Worm (Caenorhabditis elegans): ENCODE data around the gene aldo-2.

aldo-2 gene

ce11 chrIII:5846412-5846811 lies 30.0 kb downstream of the aldo-2 start:
- TF ChIP-seq alr-1 (tag; optimal IDR thresholded peaks at IDR 0.05; ENCODE audit: borderline replicate concordance) (no peak), lin-15B (tag; optimal IDR thresholded peaks at IDR 0.05) (no peak), grh-1 (GFP tag; IDR thresholded peaks at IDR 0.05) (no peak), mep-1 (tag; optimal IDR thresholded peaks at IDR 0.05) (no peak), lin-35 (GFP tag; optimal IDR thresholded peaks at IDR 0.05) (no peak), efl-1 (optimal IDR thresholded peaks at IDR 0.05) (no peak), efl-1 (GFP tag; optimal IDR thresholded peaks at IDR 0.05 in 1 of 2) (peak in 1 of 2 experiments; percentile 27), nhr-47 (tag; optimal IDR thresholded peaks at IDR 0.05) (peak; percentile 11), nhr-71 (tag; optimal IDR thresholded peaks at IDR 0.05) (peak; percentile 20), lin-14 (GFP tag; optimal IDR thresholded peaks at IDR 0.05) (peak; percentile 77), fkh-10 (GFP tag; optimal IDR thresholded peaks at IDR 0.05) (peak; percentile 78), lsy-2 (tag; optimal IDR thresholded peaks at IDR 0.05) (peak in 1 of 2 experiments; percentile 5), lir-3 (tag; optimal IDR thresholded peaks at IDR 0.05; ENCODE audit: poor library complexity) (no peak), hlh-17 (GFP tag; optimal IDR thresholded peaks at IDR 0.05; ENCODE audit: borderline replicate concordance) (no peak), ceh-82 (tag; optimal IDR thresholded peaks at IDR 0.05) (peak in 1 of 3 experiments; percentile 38), nhr-90 (tag; optimal IDR thresholded peaks at IDR 0.05; ENCODE audit: poor library complexity) (no peak), ets-5 (GFP tag; IDR thresholded peaks at IDR 0.05) (no peak), unc-30 (tag; optimal IDR thresholded peaks at IDR 0.05) (no peak)

- TF ChIP-seq isw-1 (GFP tag; IDR thresholded peaks at IDR 0.05) = peak; percentile 51
- peak; percentile 72 for TF ChIP-seq dsc-1 (tag; optimal IDR thresholded peaks at IDR 0.05)
- peak; percentile 58 for TF ChIP-seq xbp-1 (tag; optimal IDR thresholded peaks at IDR 0.05)
- TF ChIP-seq lir-3 (tag; optimal IDR thresholded peaks at IDR 0.05; ENCODE audit: poor library complexity) = no peak
- no peak for TF ChIP-seq Y116A8C.19 (tag; optimal IDR thresholded peaks at IDR 0.05; ENCODE audit: borderline replicate concordance)
- peak; percentile 54 for TF ChIP-seq efl-1 (optimal IDR thresholded peaks at IDR 0.05)
- TF ChIP-seq efl-1 (GFP tag; optimal IDR thresholded peaks at IDR 0.05 in 1 of 2) = peak; percentile 33 to 74
- TF ChIP-seq unc-62 (GFP tag; optimal IDR thresholded peaks at IDR 0.05) = no peak
- peak in 1 of 2 experiments; percentile 56 for TF ChIP-seq lin-35 (GFP tag; optimal IDR thresholded peaks at IDR 0.05)
- no peak for TF ChIP-seq alr-1 (tag; optimal IDR thresholded peaks at IDR 0.05; ENCODE audit: borderline replicate concordance)
- no peak for TF ChIP-seq hlh-4 (tag; optimal IDR thresholded peaks at IDR 0.05)
- TF ChIP-seq ets-5 (GFP tag; IDR thresholded peaks at IDR 0.05) = no peak
- peak; percentile 82 for TF ChIP-seq mep-1 (tag; optimal IDR thresholded peaks at IDR 0.05)
- peak; percentile 51 for TF ChIP-seq irx-1 (tag; optimal IDR thresholded peaks at IDR 0.05)
- 0 out of 2 replicates have a peak, but pooled peaks have one; percentile 26 for TF ChIP-seq ceh-88 (GFP tag; IDR thresholded peaks at IDR 0.05)
- TF ChIP-seq tbx-2 (tag; optimal IDR thresholded peaks at IDR 0.05) = peak; percentile 62
- TF ChIP-seq mdl-1 (tag; optimal IDR thresholded peaks at IDR 0.05) = peak; percentile 66 to 80
- TF ChIP-seq zip-4 (GFP tag; optimal IDR thresholded peaks at IDR 0.05) = no peak
- no peak for TF ChIP-seq sptf-1 (tag; optimal IDR thresholded peaks at IDR 0.05)
- peak; percentile 75 for TF ChIP-seq snu-23 (GFP tag; optimal IDR thresholded peaks at IDR 0.05)
- no peak for TF ChIP-seq aha-1 (tag; optimal IDR thresholded peaks at IDR 0.05)
- TF ChIP-seq fkh-8 (tag; optimal IDR thresholded peaks at IDR 0.05) = peak; percentile 93
- no peak for TF ChIP-seq ztf-11 (tag; optimal IDR thresholded peaks at IDR 0.05)
- TF ChIP-seq mef-2 (tag; optimal IDR thresholded peaks at IDR 0.05) = no peak
- no peak for TF ChIP-seq nhr-85 (tag)
- no peak for TF ChIP-seq ces-1 (GFP tag; optimal IDR thresholded peaks at IDR 0.05)
- peak; percentile 47 for TF ChIP-seq rnt-1 (tag; optimal IDR thresholded peaks at IDR 0.05)
- TF ChIP-seq pax-3 (tag; optimal IDR thresholded peaks at IDR 0.05) = no peak
- no peak for TF ChIP-seq lin-15B (tag; optimal IDR thresholded peaks at IDR 0.05)
- peak; percentile 96 for TF ChIP-seq lin-14 (GFP tag; optimal IDR thresholded peaks at IDR 0.05)
- no peak for TF ChIP-seq efl-3 (GFP tag; optimal IDR thresholded peaks at IDR 0.05)
- peak; percentile 60 for TF ChIP-seq egl-13 (tag; optimal IDR thresholded peaks at IDR 0.05)
- TF ChIP-seq nhr-84 (tag; optimal IDR thresholded peaks at IDR 0.05) = no peak
- peak; percentile 40 for TF ChIP-seq fos-1 (tag; optimal IDR thresholded peaks at IDR 0.05)
- TF ChIP-seq nhr-76 (tag; optimal IDR thresholded peaks at IDR 0.05) = no peak
- TF ChIP-seq F16B12.6 (tag; optimal IDR thresholded peaks at IDR 0.05) = no peak
- TF ChIP-seq mab-9 (GFP tag; IDR thresholded peaks at IDR 0.05) = 0 out of 2 replicates have a peak, but pooled peaks have one; percentile 49
- TF ChIP-seq tlp-1 (tag; optimal IDR thresholded peaks at IDR 0.05) = no peak
- no peak for TF ChIP-seq vab-15 (tag; optimal IDR thresholded peaks at IDR 0.05)
- TF ChIP-seq hlh-17 (GFP tag; optimal IDR thresholded peaks at IDR 0.05; ENCODE audit: borderline replicate concordance) = no peak
- TF ChIP-seq fkh-10 (GFP tag; optimal IDR thresholded peaks at IDR 0.05) = peak; percentile 96
- peak; percentile 4 for TF ChIP-seq jun-1 (tag; optimal IDR thresholded peaks at IDR 0.05)
Measured at ce11 chrIII:5845483-5845882, 30.9 kb downstream of the aldo-2 start.

Data from whole organism, L1 larva.